Worm (Caenorhabditis elegans): ENCODE data around the gene C52E4.12.
"Not testable (repeated sequence)": the region's sequence is repeated elsewhere in the genome, so short reads cannot be mapped to it uniquely, and the experiment has no call there.

Gene C52E4.12

DNA sequence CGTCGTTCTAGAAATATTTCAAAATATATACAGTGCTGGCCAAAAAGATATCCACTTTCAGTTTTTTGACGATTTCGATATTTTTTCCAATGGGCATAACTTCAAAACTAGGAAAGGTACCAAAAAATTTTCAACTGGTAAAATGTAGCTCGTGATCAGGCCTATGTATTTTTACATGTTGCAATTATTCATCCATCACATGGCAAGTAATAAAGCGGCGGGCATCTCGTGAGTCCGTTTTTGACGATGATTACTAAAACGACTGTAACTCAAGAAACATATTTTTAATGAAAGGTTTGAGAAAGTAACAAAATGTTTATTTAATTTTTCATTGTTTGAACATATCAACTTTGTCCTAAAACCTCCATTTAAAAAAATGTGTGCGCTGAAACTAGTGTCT is 24.1 kb downstream of the C52E4.12 start, which contains the start of gene F10C2.3:
F10C2.3 (plus strand) TSS at position 301 of the 400 bp plus-strand sequence.
- not testable (repeated sequence) for TF ChIP-seq unc-62 (GFP tag; optimal IDR thresholded peaks at IDR 0.05)

DNA sequence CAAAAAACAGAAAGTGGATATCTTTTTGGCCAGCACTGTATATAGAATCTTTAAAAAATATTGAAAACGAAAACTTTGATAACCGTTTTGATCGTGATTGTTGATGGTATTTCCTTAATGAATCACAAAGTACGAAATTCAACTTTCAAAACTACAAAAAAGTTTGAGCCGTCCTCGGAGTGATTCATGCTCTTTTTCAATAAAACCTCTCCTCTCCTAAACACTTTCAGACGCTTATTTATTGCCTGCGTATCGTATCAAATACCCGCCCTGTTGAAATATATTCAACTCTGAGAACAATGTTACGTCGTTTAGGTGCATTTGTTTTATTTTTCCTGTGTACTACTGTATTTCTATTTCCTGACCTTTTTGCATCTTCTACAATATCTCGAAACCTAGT is 25.0 kb downstream of the C52E4.12 start:
- TF ChIP-seq unc-62 (GFP tag; optimal IDR thresholded peaks at IDR 0.05), result no peak

DNA sequence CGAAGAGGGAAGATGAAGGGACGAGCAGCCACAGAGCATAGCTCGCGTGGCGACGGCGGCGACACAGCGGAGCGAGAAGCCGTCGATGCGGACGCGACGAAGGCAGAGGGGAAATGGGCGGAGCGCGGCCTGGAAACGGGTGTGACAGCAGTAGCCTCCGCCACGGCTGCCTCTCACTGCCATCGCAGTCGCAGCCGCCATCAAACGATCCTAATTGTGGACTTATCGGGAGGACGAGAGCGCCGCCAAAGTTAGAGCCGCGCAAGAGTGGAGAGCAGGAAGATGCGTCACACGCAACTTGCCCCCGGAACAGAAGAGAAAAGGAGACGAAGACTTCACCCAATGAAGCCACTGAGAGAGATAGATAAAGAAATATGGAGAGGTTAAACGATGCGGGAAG is 28.3 kb downstream of the C52E4.12 start:
- TF ChIP-seq unc-62 (GFP tag; optimal IDR thresholded peaks at IDR 0.05), result no peak

DNA sequence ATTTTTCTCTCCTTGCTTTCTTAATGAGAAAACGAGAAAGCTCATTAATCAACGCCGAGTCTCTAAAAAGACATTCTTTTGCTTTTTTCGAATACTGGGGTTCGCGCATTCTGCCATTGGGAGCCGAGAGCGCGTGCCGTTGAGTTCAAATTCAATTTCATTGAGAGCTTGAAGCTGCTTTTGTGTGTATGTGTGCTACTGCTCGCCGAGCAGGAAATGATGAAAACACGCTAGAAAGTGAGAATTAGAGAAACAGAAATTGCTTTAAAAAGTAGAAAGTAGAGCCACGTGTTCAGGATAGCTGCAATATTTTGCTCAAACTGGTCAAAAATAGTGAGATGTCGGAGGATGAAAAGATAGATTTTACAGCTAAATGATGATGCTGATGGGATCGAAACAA is 29.7 kb downstream of the C52E4.12 start:
- no peak for TF ChIP-seq unc-62 (GFP tag; optimal IDR thresholded peaks at IDR 0.05)

DNA sequence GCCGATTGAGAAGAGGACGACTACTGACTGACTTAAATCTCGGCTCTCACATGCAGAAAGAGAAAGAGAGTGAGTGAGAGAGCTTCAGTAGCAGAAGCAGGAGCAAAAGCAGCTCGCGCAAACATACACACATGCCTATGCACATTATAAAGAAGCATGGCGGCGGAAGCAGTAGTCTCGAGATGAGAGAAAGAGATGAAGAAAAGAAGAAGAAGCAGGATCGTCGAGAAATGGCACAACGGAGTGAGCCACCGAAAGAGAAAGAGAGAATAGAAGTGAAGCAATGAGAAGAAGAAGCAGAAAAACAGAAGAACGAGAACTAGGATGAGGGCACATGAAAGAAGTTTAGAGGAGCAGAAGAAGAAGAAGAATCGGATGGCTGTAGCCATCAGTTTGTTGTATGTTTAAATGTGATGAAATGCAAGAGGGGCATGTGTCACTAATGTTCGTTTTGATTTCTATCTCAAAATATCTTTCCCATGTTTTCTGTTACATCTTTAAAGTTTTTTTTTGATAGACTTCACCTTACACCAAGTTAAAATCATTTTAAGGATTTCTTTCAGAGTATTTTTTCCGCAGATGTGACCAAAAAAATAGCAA is 31.0 kb downstream of the C52E4.12 start:
- no peak for TF ChIP-seq unc-62 (GFP tag; optimal IDR thresholded peaks at IDR 0.05)

DNA sequence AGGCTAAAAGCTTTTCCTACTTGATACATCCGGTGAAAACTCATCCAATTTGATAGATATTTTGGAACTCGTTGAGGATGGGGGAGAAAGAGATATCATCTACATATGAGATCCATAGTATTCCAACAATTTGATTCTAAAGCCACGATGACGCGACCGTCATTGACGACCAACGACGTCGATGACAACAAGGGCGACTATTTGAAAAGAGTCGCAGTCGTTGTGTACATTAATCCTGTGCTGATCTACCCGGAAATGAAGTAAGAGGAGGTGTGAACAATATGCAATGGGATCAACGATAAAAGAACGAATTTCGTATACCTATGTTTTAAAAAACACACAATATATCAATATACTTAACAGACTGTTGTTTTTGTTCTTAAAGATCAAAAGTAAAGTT is 32.2 kb downstream of the C52E4.12 start:
- TF ChIP-seq unc-62 (GFP tag; optimal IDR thresholded peaks at IDR 0.05), result no peak

DNA sequence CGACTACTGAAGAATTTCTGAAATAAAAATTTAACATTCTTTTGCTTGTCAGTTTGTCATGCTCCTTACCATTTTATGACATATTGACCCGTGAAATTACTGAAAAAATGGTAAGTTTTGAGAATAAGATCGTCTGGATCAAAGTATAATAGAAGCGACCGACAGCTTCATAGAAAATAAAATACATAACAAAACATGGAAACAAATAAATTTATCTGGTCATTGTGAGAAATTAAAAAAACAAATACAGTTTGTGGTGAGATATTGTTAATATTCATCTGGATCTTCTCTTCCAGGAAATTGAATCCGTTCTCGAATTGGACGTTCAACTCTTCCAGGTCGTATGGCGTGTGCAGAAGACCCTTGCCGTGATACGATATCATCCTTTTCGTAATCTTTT is 36.1 kb downstream of the C52E4.12 start, which contains the start of gene pkc-1:
pkc-1 (minus strand) TSS at position 101 of the 400 bp plus-strand sequence.
- TF ChIP-seq unc-62 (GFP tag; optimal IDR thresholded peaks at IDR 0.05), result no peak

ce11 chrV:12033841-12034240 is 37.9 kb downstream of the C52E4.12 start:
- no peak for TF ChIP-seq unc-62 (GFP tag; optimal IDR thresholded peaks at IDR 0.05)

DNA sequence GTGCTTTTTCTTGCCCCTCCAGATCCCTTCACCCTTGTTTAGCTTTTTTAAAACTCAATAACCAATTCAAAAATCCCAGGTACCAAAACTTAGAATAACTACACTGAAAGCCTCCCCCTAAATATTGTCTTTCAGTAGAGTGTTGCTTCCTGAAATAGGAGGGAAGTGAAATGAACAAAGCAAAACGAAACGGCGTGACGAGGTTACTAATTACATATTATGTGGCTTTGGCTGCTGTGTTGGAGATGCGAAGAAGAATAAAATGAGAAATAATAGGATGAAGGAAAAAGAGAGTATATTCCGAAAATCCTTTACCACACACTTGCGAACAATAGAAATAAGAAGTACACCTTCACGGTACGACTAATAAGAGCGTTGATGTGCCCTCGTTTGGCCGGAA is 40.2 kb downstream of the C52E4.12 start:
- TF ChIP-seq unc-62 (GFP tag; optimal IDR thresholded peaks at IDR 0.05), result no peak

- TF ChIP-seq unc-62 (GFP tag; optimal IDR thresholded peaks at IDR 0.05), result no peak
These were observed 41.9 kb downstream of the C52E4.12 start for ce11 chrV:12037889-12038288.

ce11 chrV:12038317-12038716 is 42.4 kb downstream of the C52E4.12 start:
- TF ChIP-seq unc-62 (GFP tag; optimal IDR thresholded peaks at IDR 0.05), result no peak

DNA sequence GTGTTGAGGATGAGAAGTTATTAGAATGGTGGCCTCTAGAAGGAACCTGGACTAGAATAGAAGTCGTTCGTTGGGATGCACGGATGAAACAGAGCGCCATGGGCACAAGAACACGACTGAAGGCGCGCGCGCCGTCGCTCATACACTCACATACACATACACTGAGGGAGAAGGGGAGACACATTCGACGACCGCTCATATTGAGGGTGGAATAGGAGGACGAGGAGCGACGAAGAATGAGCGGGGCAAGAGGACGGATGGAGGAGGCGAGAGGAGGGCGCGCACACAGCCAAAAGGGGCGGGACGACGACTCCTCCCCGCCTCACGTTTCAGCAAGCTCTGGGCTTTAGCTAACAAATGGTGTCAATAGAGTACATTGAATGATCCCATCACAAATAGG is 42.8 kb downstream of the C52E4.12 start:
- TF ChIP-seq unc-62 (GFP tag; optimal IDR thresholded peaks at IDR 0.05), result no peak

- no peak for TF ChIP-seq unc-62 (GFP tag; optimal IDR thresholded peaks at IDR 0.05)
These were observed 43.8 kb downstream of the C52E4.12 start for ce11 chrV:12039755-12040154.

- TF ChIP-seq unc-62 (GFP tag; optimal IDR thresholded peaks at IDR 0.05), result no peak
These were observed 45.1 kb downstream of the C52E4.12 start, which contains the start of the genes kup-1 and F10C2.4 for ce11 chrV:12040823-12041606. Gene kup-1 (minus strand): TSS chrV:12040873. Gene F10C2.4 (plus strand): TSS chrV:12041556.

- TF ChIP-seq unc-62 (GFP tag; optimal IDR thresholded peaks at IDR 0.05), result no peak
These were observed 49.2 kb downstream of the C52E4.12 start, which contains the start of gene F10C2.5 for ce11 chrV:12045132-12045531. Gene F10C2.5 (plus strand): TSS chrV:12045432.

Measured in whole organism, dauer.